Worm (Caenorhabditis elegans) whole organism, L4 larva: Measurements from ENCODE around the gene F56D2.3.

Experiments used
- R02D3.7 ChIP-seq: fragments of 150-350 bp; sonication (generic microtip); optimal IDR thresholded peaks from 3 replicates; lab custom pipeline; 2014; ENCODE audit warnings: missing biosample characterization, missing genetic modification characterization
- Y5F2A.4 ChIP-seq: fragments of 200-800 bp; sonication (Bioruptor generic); optimal IDR thresholded peaks from 2 replicates; lab custom pipeline; 2018; ENCODE audit warnings: mild to moderate bottlenecking, missing genetic modification characterization, missing compliant biosample characterization
- aly-2 ChIP-seq: sonication (generic microtip); optimal IDR thresholded peaks from 2 replicates; lab custom pipeline; 2018; ENCODE audit warnings: missing biosample characterization, missing genetic modification characterization
- ceh-28 ChIP-seq: fragments of 150-350 bp; optimal IDR thresholded peaks from 2 replicates; lab custom pipeline; 2014; ENCODE audit warnings: missing biosample characterization, missing genetic modification reagents, missing genetic modification characterization
- fkh-10 ChIP-seq: fragments of 150-350 bp; optimal IDR thresholded peaks from 2 replicates; lab custom pipeline; 2014; ENCODE audit warnings: missing biosample characterization, missing genetic modification reagents, missing genetic modification characterization
- lin-1 ChIP-seq: fragments of 200-800 bp; sonication (Bioruptor generic); IDR thresholded peaks from 2 replicates; pipeline ENCODE4 v1.3.6; 2022; ENCODE audit warnings: missing genetic modification reagents, missing genetic modification characterization, missing compliant biosample characterization
- mdl-1 ChIP-seq, 2 experiments: fragments of 150-350 bp in 1 of 2; sonication (generic microtip) in 1 of 2; optimal IDR thresholded peaks; 2 replicates each; lab custom pipeline; 2014 to 2017; ENCODE audit warnings: missing biosample characterization in 2 of 2, missing genetic modification characterization in 2 of 2
- nhr-76 ChIP-seq: fragments of 150-350 bp; optimal IDR thresholded peaks from 2 replicates; lab custom pipeline; 2014; ENCODE audit warnings: missing biosample characterization, missing genetic modification characterization
- nhr-77 ChIP-seq: fragments of 150-350 bp; optimal IDR thresholded peaks from 2 replicates; lab custom pipeline; 2014; ENCODE audit warnings: missing biosample characterization, missing genetic modification characterization
- zip-11 ChIP-seq: fragments of 200-800 bp; sonication (Bioruptor generic); IDR thresholded peaks from 2 replicates; pipeline ENCODE4 v1.3.6; 2022; ENCODE audit warnings: missing genetic modification characterization, missing compliant biosample characterization
- zip-2 ChIP-seq: fragments of 150-350 bp; optimal IDR thresholded peaks from 2 replicates; lab custom pipeline; 2014; ENCODE audit warnings: missing biosample characterization, missing genetic modification characterization
- ztf-11 ChIP-seq: fragments of 150-350 bp; optimal IDR thresholded peaks from 2 replicates; lab custom pipeline; 2014; ENCODE audit warnings: missing biosample characterization, missing genetic modification characterization

ce11 chrIII:5584647-5585046 lies at the start of gene F56D2.3:
- TF ChIP-seq zip-2 (no peak), ceh-28 (tag; lab: Kevin White, UChicago) (no peak), nhr-76 (tag; lab: Kevin White, UChicago) (no peak), lin-1 (GFP tag; lab: Robert Waterston, UW) (no peak), R02D3.7 (tag; lab: Kevin White, UChicago) (no peak), zip-11 (no peak), ztf-11 (tag; lab: Kevin White, UChicago) (no peak), aly-2 (no peak), mdl-1 (tag; optimal IDR thresholded peaks at IDR 0.05; lab: Kevin White, UChicago) (no peak), fkh-10 (no peak), nhr-77 (no peak), Y5F2A.4 (GFP tag; lab: Kevin White, UChicago) (no peak)
